Fruit fly (Drosophila melanogaster) whole organism, embryonic: Measurements from ENCODE around the gene Oseg1.

Experiments
- Adf1 ChIP-seq: fragments of 200-800 bp; sonication (Bioruptor generic); IDR thresholded peaks from 2 replicates; pipeline ENCODE4 v1.3.6; 2022; ENCODE audit warnings: missing biosample characterization, missing genetic modification characterization
- Blimp-1 ChIP-seq: fragments of 200-800 bp; sonication (Bioruptor generic); optimal IDR thresholded peaks from 3 replicates; lab custom pipeline; 2018; ENCODE audit warnings: missing biosample characterization, missing genetic modification characterization, mild to moderate bottlenecking, moderate library complexity, missing genetic modification reagents
- Bteb2 ChIP-seq: fragments of 200-800 bp; sonication (Bioruptor generic); optimal IDR thresholded peaks from 2 replicates; lab custom pipeline; 2016; ENCODE audit warnings: missing biosample characterization, missing genetic modification characterization
- CG11398 ChIP-seq: fragments of 200-800 bp; sonication (Bioruptor generic); optimal IDR thresholded peaks from 2 replicates; lab custom pipeline; 2016; ENCODE audit warnings: missing biosample characterization, missing genetic modification characterization
- CG12104 ChIP-seq: fragments of 200-800 bp; sonication (Bioruptor generic); optimal IDR thresholded peaks from 3 replicates; lab custom pipeline; 2016; ENCODE audit warnings: missing biosample characterization, missing genetic modification characterization
- CG14050 ChIP-seq: fragments of 200-800 bp; sonication (Bioruptor generic); IDR thresholded peaks from 3 replicates; pipeline ENCODE4 v1.3.6; 2022; ENCODE audit warnings: missing biosample characterization, missing genetic modification characterization
- CG14441 ChIP-seq: fragments of 200-800 bp; sonication (Bioruptor generic); IDR thresholded peaks from 2 replicates; pipeline ENCODE4 v1.3.6; 2022; ENCODE audit warnings: missing biosample characterization, missing genetic modification characterization
- CG1529 ChIP-seq: fragments of 200-800 bp; sonication (Bioruptor generic); optimal IDR thresholded peaks from 3 replicates; lab custom pipeline; 2018; ENCODE audit warnings: missing biosample characterization, missing genetic modification characterization
- CG33213 ChIP-seq: fragments of 200-800 bp; sonication (Bioruptor generic); optimal IDR thresholded peaks from 3 replicates; lab custom pipeline; 2016; ENCODE audit warnings: missing biosample characterization, missing genetic modification characterization
- CG6765 ChIP-seq: fragments of 200-800 bp; sonication (Bioruptor generic); optimal IDR thresholded peaks from 3 replicates; lab custom pipeline; 2017; ENCODE audit warnings: missing biosample characterization, mild to moderate bottlenecking, missing genetic modification characterization
- CG7987 ChIP-seq: fragments of 200-800 bp; sonication (Bioruptor generic); optimal IDR thresholded peaks from 2 replicates; lab custom pipeline; 2018; ENCODE audit warnings: missing biosample characterization, mild to moderate bottlenecking, missing genetic modification characterization, moderate library complexity
- CG9215 ChIP-seq: fragments of 200-800 bp; sonication (Bioruptor generic); IDR thresholded peaks from 2 replicates; pipeline ENCODE4 v1.3.6; 2022; ENCODE audit warnings: missing biosample characterization, missing genetic modification characterization
- CoRest ChIP-seq: fragments of 200-800 bp; sonication (Bioruptor generic); optimal IDR thresholded peaks from 3 replicates; lab custom pipeline; 2018; ENCODE audit warnings: missing biosample characterization, mild to moderate bottlenecking, missing genetic modification characterization, moderate library complexity
- D19B ChIP-seq: fragments of 200-800 bp; sonication (Bioruptor generic); optimal IDR thresholded peaks from 2 replicates; lab custom pipeline; 2017; ENCODE audit warnings: missing biosample characterization, mild to moderate bottlenecking, missing genetic modification characterization
- Deaf1 ChIP-seq: fragments of 200-800 bp; optimal IDR thresholded peaks from 3 replicates; lab custom pipeline; 2019; ENCODE audit warnings: missing biosample characterization, mild to moderate bottlenecking, missing genetic modification characterization, moderate library complexity
- Dek ChIP-seq: fragments of 200-800 bp; sonication (Bioruptor generic); optimal IDR thresholded peaks from 3 replicates; lab custom pipeline; 2019; ENCODE audit warnings: missing biosample characterization, mild to moderate bottlenecking, missing genetic modification characterization, moderate library complexity
- Hand ChIP-seq: fragments of 200-800 bp; sonication (Bioruptor generic); optimal IDR thresholded peaks from 2 replicates; lab custom pipeline; 2017; ENCODE audit warnings: mild to moderate bottlenecking, missing biosample characterization, missing genetic modification reagents, missing genetic modification characterization
- Hmx ChIP-seq: fragments of 200-800 bp; sonication (Bioruptor generic); optimal IDR thresholded peaks from 2 replicates; lab custom pipeline; 2016; ENCODE audit warnings: missing biosample characterization, missing genetic modification characterization
- Hr3 ChIP-seq: fragments of 200-800 bp; sonication (Bioruptor generic); optimal IDR thresholded peaks from 3 replicates; lab custom pipeline; 2016; ENCODE audit warnings: missing biosample characterization, missing genetic modification characterization
- Hr39 ChIP-seq: fragments of >200 bp; optimal IDR thresholded peaks from 2 replicates; lab custom pipeline; 2017
- NfI ChIP-seq: fragments of 200-800 bp; sonication (Bioruptor generic); optimal IDR thresholded peaks from 3 replicates; lab custom pipeline; 2018; ENCODE audit warnings: missing biosample characterization, mild to moderate bottlenecking, missing genetic modification characterization, moderate library complexity
- Optix ChIP-seq: fragments of 200-800 bp; sonication (Bioruptor generic); IDR thresholded peaks from 3 replicates; pipeline ENCODE4 v1.3.6; 2022; ENCODE audit warnings: missing biosample characterization, missing genetic modification characterization
- Pdp1 ChIP-seq, 2 experiments: fragments of 200-800 bp; sonication (Bioruptor generic); optimal IDR thresholded peaks; 3 replicates each; lab custom pipeline; 2016; ENCODE audit warnings: missing biosample characterization in 2 of 2, missing genetic modification characterization in 2 of 2, mild to moderate bottlenecking in 1 of 2, moderate library complexity in 1 of 2
- Rfx ChIP-seq: fragments of 200-800 bp; sonication (Bioruptor generic); IDR thresholded peaks from 2 replicates; pipeline ENCODE4 v1.3.6; 2022; ENCODE audit warnings: missing biosample characterization, missing genetic modification characterization
- Vsx1 ChIP-seq: fragments of 200-800 bp; sonication (Bioruptor generic); optimal IDR thresholded peaks from 2 replicates; lab custom pipeline; 2017; ENCODE audit warnings: missing biosample characterization, mild to moderate bottlenecking, missing genetic modification characterization, missing genetic modification reagents
- ara ChIP-seq: fragments of 200-800 bp; sonication (Bioruptor generic); IDR thresholded peaks from 2 replicates; pipeline ENCODE4 v1.3.6; 2022; ENCODE audit warnings: missing biosample characterization, missing genetic modification characterization
- ash1 ChIP-seq: fragments of 200-800 bp; sonication (Bioruptor generic); optimal IDR thresholded peaks from 2 replicates; lab custom pipeline; 2018; ENCODE audit warnings: missing biosample characterization, mild to moderate bottlenecking, missing genetic modification characterization
- chn ChIP-seq: fragments of 200-800 bp; sonication (Bioruptor generic); optimal IDR thresholded peaks from 2 replicates; lab custom pipeline; 2016; ENCODE audit warnings: missing biosample characterization, missing genetic modification characterization
- dmrt11E ChIP-seq: fragments of 200-800 bp; sonication (Bioruptor generic); optimal IDR thresholded peaks from 3 replicates; lab custom pipeline; 2018; ENCODE audit warnings: missing biosample characterization, mild to moderate bottlenecking, missing genetic modification characterization, moderate library complexity
- dysf ChIP-seq: fragments of 200-800 bp; sonication (Bioruptor generic); IDR thresholded peaks from 3 replicates; pipeline ENCODE4 v1.3.6; 2022; ENCODE audit warnings: missing biosample characterization, missing genetic modification characterization
- exex ChIP-seq: fragments of 200-800 bp; sonication (Bioruptor generic); optimal IDR thresholded peaks from 4 replicates; lab custom pipeline; 2018; ENCODE audit warnings: missing biosample characterization, mild to moderate bottlenecking, missing genetic modification characterization, moderate library complexity
- gce ChIP-seq: fragments of 200-800 bp; sonication (Bioruptor generic); IDR thresholded peaks from 3 replicates; pipeline ENCODE4 v1.3.6; 2022; ENCODE audit warnings: missing biosample characterization, missing genetic modification characterization
- gfzf ChIP-seq: fragments of 200-800 bp; sonication (Bioruptor generic); optimal IDR thresholded peaks from 2 replicates; lab custom pipeline; 2016; ENCODE audit warnings: missing biosample characterization, mild to moderate bottlenecking, missing genetic modification characterization, moderate library complexity
- gsb-n ChIP-seq: fragments of 200-800 bp; sonication (Bioruptor generic); optimal IDR thresholded peaks from 3 replicates; lab custom pipeline; 2018; ENCODE audit warnings: missing biosample characterization, mild to moderate bottlenecking, missing genetic modification characterization
- kni ChIP-seq: fragments of 200-800 bp; sonication (Bioruptor generic); optimal IDR thresholded peaks from 3 replicates; lab custom pipeline; 2017; ENCODE audit warnings: mild to moderate bottlenecking, missing biosample characterization, missing genetic modification reagents, missing genetic modification characterization
- nerfin-2 ChIP-seq: fragments of 200-800 bp; sonication (Bioruptor generic); IDR thresholded peaks from 2 replicates; pipeline ENCODE4 v1.3.6; 2022; ENCODE audit warnings: missing biosample characterization, missing genetic modification characterization; ENCODE audit not compliant: partially characterized antibody
- oc ChIP-seq: fragments of 200-800 bp; sonication (Bioruptor generic); optimal IDR thresholded peaks from 2 replicates; lab custom pipeline; 2018; ENCODE audit warnings: missing biosample characterization, mild to moderate bottlenecking, missing genetic modification characterization, moderate library complexity
- sens-2 ChIP-seq: fragments of 200-800 bp; sonication (Bioruptor generic); IDR thresholded peaks from 2 replicates; pipeline ENCODE4 v1.3.6; 2022; ENCODE audit warnings: missing biosample characterization, missing genetic modification characterization
- sim ChIP-seq: fragments of 200-800 bp; sonication (Bioruptor generic); IDR thresholded peaks from 2 replicates; pipeline ENCODE4 v1.3.6; 2022; ENCODE audit warnings: missing biosample characterization, missing genetic modification characterization
- ssp ChIP-seq: fragments of 200-800 bp; sonication (Bioruptor generic); IDR thresholded peaks from 2 replicates; pipeline ENCODE4 v1.3.6; 2022; ENCODE audit warnings: missing biosample characterization, missing genetic modification characterization
- toy ChIP-seq: fragments of 200-800 bp; sonication (Bioruptor generic); IDR thresholded peaks from 2 replicates; pipeline ENCODE4 v1.3.6; 2022; ENCODE audit warnings: missing biosample characterization, missing genetic modification characterization
- twi ChIP-seq: fragments of 200-800 bp; optimal IDR thresholded peaks from 2 replicates; lab custom pipeline; 2019; ENCODE audit warnings: missing biosample characterization, mild to moderate bottlenecking, missing genetic modification characterization, moderate library complexity
- z ChIP-seq: fragments of 200-800 bp; sonication (Bioruptor generic); IDR thresholded peaks from 3 replicates; pipeline ENCODE4 v1.3.6; 2022; ENCODE audit warnings: missing biosample characterization, missing genetic modification characterization

Gene Oseg1

dm6 chr3L:8461229-8462004, 48.8 kb upstream of the Oseg1 start (continued):
- no peak for TF ChIP-seq gce (GFP tag; lab: Robert Waterston, UW)
- TF ChIP-seq CG1529 (GFP tag; lab: Kevin White, UChicago) = no peak
- TF ChIP-seq CG33213 (GFP tag; lab: Kevin White, UChicago) = no peak
- no peak for TF ChIP-seq gfzf
- no peak for TF ChIP-seq exex (tag; lab: Kevin White, UChicago)
- peak; percentile 70 for TF ChIP-seq D19B
- TF ChIP-seq oc = peak; percentile 88
- no peak for TF ChIP-seq toy (GFP tag; lab: Robert Waterston, UW)
- TF ChIP-seq CG12104 (GFP tag; lab: Kevin White, UChicago) = no peak
- no peak for TF ChIP-seq sim
- TF ChIP-seq Vsx1 (GFP tag; lab: Kevin White, UChicago) = no peak
- TF ChIP-seq Hr3 = no peak
- no peak for TF ChIP-seq Hmx (GFP tag; lab: Kevin White, UChicago)
- TF ChIP-seq Hr39 = no peak
- peak; percentile 22 for TF ChIP-seq dmrt11E
- peak; percentile 3 for TF ChIP-seq Dek (tag; lab: Kevin White, UChicago)
- TF ChIP-seq Adf1 (GFP tag; lab: Robert Waterston, UW) = no peak
- TF ChIP-seq Rfx (GFP tag; lab: Robert Waterston, UW) = no peak
- no peak for TF ChIP-seq dysf (GFP tag; lab: Robert Waterston, UW)
- no peak for TF ChIP-seq CG14050 (GFP tag; lab: Robert Waterston, UW)
- no peak for TF ChIP-seq CG11398 (GFP tag; lab: Kevin White, UChicago)
- TF ChIP-seq NfI (GFP tag; lab: Kevin White, UChicago) = no peak
- no peak for TF ChIP-seq CoRest (tag; lab: Kevin White, UChicago)
- peak; percentile 71 for TF ChIP-seq z (GFP tag; lab: Robert Waterston, UW)
- no peak for TF ChIP-seq Bteb2 (GFP tag; lab: Kevin White, UChicago)
- no peak for TF ChIP-seq ssp
- TF ChIP-seq Pdp1 (GFP tag; optimal IDR thresholded peaks at IDR 0.05; lab: Kevin White, UChicago) = peak in 1 of 2 experiments; percentile 72
- TF ChIP-seq ara (GFP tag; lab: Robert Waterston, UW) = no peak
- no peak for TF ChIP-seq nerfin-2 (GFP tag; lab: Robert Waterston, UW)
- no peak for TF ChIP-seq CG9215 (GFP tag; lab: Robert Waterston, UW)
- peak; percentile 37 for TF ChIP-seq twi (tag; lab: Kevin White, UChicago)
- TF ChIP-seq CG6765 (GFP tag; lab: Kevin White, UChicago) = no peak
- TF ChIP-seq gsb-n (tag; lab: Kevin White, UChicago) = peak; percentile 39
- no peak for TF ChIP-seq CG7987 (GFP tag; lab: Kevin White, UChicago)
- TF ChIP-seq kni (GFP tag; lab: Kevin White, UChicago) = peak; percentile 89
- TF ChIP-seq sens-2 (GFP tag; lab: Robert Waterston, UW) = no peak
- TF ChIP-seq chn (GFP tag; lab: Kevin White, UChicago) = no peak
- TF ChIP-seq Blimp-1 (GFP tag; lab: Kevin White, UChicago) = no peak
- no peak for TF ChIP-seq CG14441
- no peak for TF ChIP-seq Optix (GFP tag; lab: Robert Waterston, UW)
- TF ChIP-seq Hand (GFP tag; lab: Kevin White, UChicago) = no peak
- TF ChIP-seq ash1 = no peak
- TF ChIP-seq Deaf1 (tag; lab: Kevin White, UChicago) = no peak
- TF ChIP-seq, all 482 proteins: peak for 19
